Worm (Caenorhabditis elegans): ENCODE data around the gene nspc-15.

nspc-15 gene

DNA sequence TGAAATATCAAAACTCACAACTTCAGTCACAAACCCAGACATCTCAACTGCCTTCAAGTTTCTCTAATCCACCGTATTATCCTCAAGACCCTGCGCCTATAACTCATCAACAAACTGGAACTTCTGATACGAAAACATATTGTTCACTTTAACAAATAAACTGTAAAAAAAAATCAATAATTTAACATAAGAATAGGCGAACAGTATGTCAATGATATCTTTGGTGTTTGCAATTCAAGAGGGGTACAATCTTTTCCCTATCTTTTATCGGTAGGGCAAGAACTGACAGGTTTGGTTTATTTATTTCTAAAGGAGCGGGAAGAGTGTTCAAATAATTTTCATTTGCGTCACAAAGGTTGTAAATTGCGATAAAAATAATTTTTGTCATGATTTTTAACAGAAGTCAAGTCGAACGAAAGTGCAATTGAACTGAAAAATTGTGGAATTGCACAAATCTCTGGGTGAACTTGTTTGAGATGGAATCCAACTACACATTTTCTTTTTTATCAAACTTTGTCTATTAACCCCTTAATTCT lies 2.5 kb downstream of the nspc-15 start (continued):
- TF ChIP-seq ceh-16 (tag; optimal IDR thresholded peaks at IDR 0.05) (peak; percentile 66), nhr-12 (tag; optimal IDR thresholded peaks at IDR 0.05) (peak; percentile 25), lin-15B (tag; optimal IDR thresholded peaks at IDR 0.05) (peak; percentile 12), nfya-1 (tag; optimal IDR thresholded peaks at IDR 0.05; ENCODE audit: insufficient read depth) (peak; percentile 91), jun-1 (tag; optimal IDR thresholded peaks at IDR 0.05) (peak; percentile 100), ceh-28 (tag; optimal IDR thresholded peaks at IDR 0.05) (peak; percentile 100), elt-3 (tag; optimal IDR thresholded peaks at IDR 0.05) (peak; percentile 72 to 98 (median 87)), nhr-76 (tag; optimal IDR thresholded peaks at IDR 0.05) (peak; percentile 86), nhr-28 (tag; optimal IDR thresholded peaks at IDR 0.05) (peak; percentile 96), elt-1 (tag; optimal IDR thresholded peaks at IDR 0.05) (peak; percentile 75), elt-2 (tag; optimal IDR thresholded peaks at IDR 0.05) (peak; percentile 84), egl-27 (tag; optimal IDR thresholded peaks at IDR 0.05) (peak; percentile 87), ceh-9 (tag; optimal IDR thresholded peaks at IDR 0.05) (no peak), nhr-67 (tag; optimal IDR thresholded peaks at IDR 0.05) (peak; percentile 58), nhr-11 (tag; optimal IDR thresholded peaks at IDR 0.05) (peak; percentile 98), nhr-237 (tag; optimal IDR thresholded peaks at IDR 0.05) (peak; percentile 43), sea-2 (GFP tag; optimal IDR thresholded peaks at IDR 0.05) (peak; percentile 11)

DNA sequence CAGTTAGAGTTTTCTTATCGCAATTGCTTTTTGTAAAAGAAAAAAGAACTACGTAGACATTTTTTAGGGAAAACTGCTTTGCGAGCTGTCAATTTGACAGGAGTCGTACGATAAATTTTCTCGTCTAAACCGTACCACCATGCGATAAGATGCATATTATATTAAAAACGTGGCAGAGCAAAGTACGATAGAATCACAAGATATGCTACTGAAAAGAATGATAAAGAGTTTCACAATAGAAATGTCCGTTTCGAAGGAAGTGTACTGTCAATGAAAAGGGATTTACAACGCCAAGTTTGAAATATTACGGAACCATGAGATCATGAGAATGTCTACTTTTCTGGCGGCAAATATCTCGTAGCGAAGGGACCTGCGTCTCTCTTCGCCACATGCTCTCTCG lies 4.3 kb downstream of the nspc-15 start, which contains the start of gene F19H6.5:
F19H6.5 (minus strand) TSS at position 101 of the 400 bp plus-strand sequence.
- no peak for TF ChIP-seq unc-39 (tag; optimal IDR thresholded peaks at IDR 0.05)
- no peak for TF ChIP-seq lin-15B (tag; optimal IDR thresholded peaks at IDR 0.05)

DNA sequence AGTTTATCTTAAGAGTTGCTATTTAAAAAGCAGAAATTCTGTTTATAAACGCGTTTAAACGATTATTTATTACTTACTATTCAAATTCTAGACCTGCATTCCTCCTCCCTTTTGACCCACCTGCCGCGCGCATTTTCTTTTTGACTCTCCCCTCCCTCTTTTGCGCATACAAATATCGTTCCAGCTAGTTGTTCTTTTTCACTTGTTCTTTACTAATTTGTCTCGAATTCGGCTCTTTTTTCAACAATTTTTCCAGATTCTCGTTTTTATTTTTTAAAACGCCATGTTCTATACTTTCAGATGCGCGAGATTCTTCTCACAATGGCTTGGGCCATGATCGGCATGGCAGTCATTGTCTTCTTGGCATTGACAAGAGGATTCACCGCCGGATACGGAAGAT lies 4.8 kb downstream of the nspc-15 start, which contains the start of gene F19H6.4:
F19H6.4 (plus strand) TSS at position 301 of the 400 bp plus-strand sequence.
- TF ChIP-seq nhr-23 (tag; optimal IDR thresholded peaks at IDR 0.05) (no peak), lin-15B (tag; optimal IDR thresholded peaks at IDR 0.05) (no peak), daf-12 (tag; optimal IDR thresholded peaks at IDR 0.05) (no peak), nhr-76 (tag; optimal IDR thresholded peaks at IDR 0.05) (no peak), ztf-11 (tag; optimal IDR thresholded peaks at IDR 0.05) (no peak)

DNA sequence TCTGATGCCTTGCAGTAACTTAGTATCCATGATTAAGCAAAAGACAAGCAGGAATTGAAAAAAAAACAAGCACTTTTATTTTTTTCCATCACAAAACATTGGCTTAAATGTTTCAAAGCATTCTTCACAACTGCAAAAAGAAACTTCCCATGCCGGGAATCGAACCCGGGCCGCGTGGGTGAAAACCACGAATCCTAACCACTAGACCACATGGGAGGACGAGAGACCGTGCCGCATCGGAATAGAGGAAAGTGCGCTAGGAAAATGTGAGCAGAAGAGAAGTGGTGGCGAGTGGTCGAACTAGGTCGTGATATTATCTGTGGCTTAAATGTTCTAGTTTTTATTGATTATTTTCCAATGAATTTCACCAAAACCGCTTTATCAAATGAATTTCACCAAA lies 7.0 kb downstream of the nspc-15 start:
- no peak for TF ChIP-seq nhr-11 (tag; optimal IDR thresholded peaks at IDR 0.05)
- no peak for TF ChIP-seq eor-1 (tag; optimal IDR thresholded peaks at IDR 0.05)
- TF ChIP-seq fos-1 (tag; optimal IDR thresholded peaks at IDR 0.05): no peak
- TF ChIP-seq fkh-10 (GFP tag; optimal IDR thresholded peaks at IDR 0.05): no peak
- TF ChIP-seq jun-1 (tag; optimal IDR thresholded peaks at IDR 0.05): no peak
- TF ChIP-seq skn-1 (tag; optimal IDR thresholded peaks at IDR 0.05): no peak
- TF ChIP-seq pqm-1 (tag; optimal IDR thresholded peaks at IDR 0.05): peak; percentile 14
- TF ChIP-seq daf-12 (tag; optimal IDR thresholded peaks at IDR 0.05): no peak
- TF ChIP-seq nhr-67 (tag; optimal IDR thresholded peaks at IDR 0.05): no peak
- TF ChIP-seq fkh-2 (tag; optimal IDR thresholded peaks at IDR 0.05): no peak
- TF ChIP-seq elt-3 (tag; optimal IDR thresholded peaks at IDR 0.05): no peak
- no peak for TF ChIP-seq sea-2 (GFP tag; optimal IDR thresholded peaks at IDR 0.05)
- peak; percentile 18 for TF ChIP-seq tbx-2 (tag; optimal IDR thresholded peaks at IDR 0.05)
- no peak for TF ChIP-seq nhr-28 (tag; optimal IDR thresholded peaks at IDR 0.05)
- peak; percentile 33 for TF ChIP-seq ceh-28 (tag; optimal IDR thresholded peaks at IDR 0.05)
- TF ChIP-seq hmg-11 (tag; optimal IDR thresholded peaks at IDR 0.05): peak; percentile 87
- peak; percentile 39 for TF ChIP-seq lin-39 (tag; optimal IDR thresholded peaks at IDR 0.05)
- TF ChIP-seq ztf-4 (tag; optimal IDR thresholded peaks at IDR 0.05): no peak
- TF ChIP-seq ceh-16 (tag; optimal IDR thresholded peaks at IDR 0.05): no peak
- no peak for TF ChIP-seq mml-1 (tag; optimal IDR thresholded peaks at IDR 0.05)
- no peak for TF ChIP-seq nhr-237 (tag; optimal IDR thresholded peaks at IDR 0.05)
- TF ChIP-seq egl-5 (tag; optimal IDR thresholded peaks at IDR 0.05): no peak
- TF ChIP-seq R02D3.7 (tag; optimal IDR thresholded peaks at IDR 0.05): no peak
- no peak for TF ChIP-seq lin-15B (tag; optimal IDR thresholded peaks at IDR 0.05)
- TF ChIP-seq lsy-12 (tag; optimal IDR thresholded peaks at IDR 0.05): no peak
- no peak for TF ChIP-seq nhr-76 (tag; optimal IDR thresholded peaks at IDR 0.05)
- TF ChIP-seq mdl-1 (tag; optimal IDR thresholded peaks at IDR 0.05): no peak
- no peak for TF ChIP-seq aly-2 (tag; optimal IDR thresholded peaks at IDR 0.05)
- no peak for TF ChIP-seq ZK546.5 (tag; optimal IDR thresholded peaks at IDR 0.05)
- no peak for TF ChIP-seq nhr-25 (tag; optimal IDR thresholded peaks at IDR 0.05)
- TF ChIP-seq elt-2 (tag; optimal IDR thresholded peaks at IDR 0.05): peak; percentile 35
- TF ChIP-seq ztf-11 (tag; optimal IDR thresholded peaks at IDR 0.05): no peak
- TF ChIP-seq pha-4 (tag; optimal IDR thresholded peaks at IDR 0.05): no peak
- no peak for TF ChIP-seq ceh-82 (tag; optimal IDR thresholded peaks at IDR 0.05)
- no peak for TF ChIP-seq zag-1 (tag; optimal IDR thresholded peaks at IDR 0.05)
- TF ChIP-seq nhr-43 (tag; optimal IDR thresholded peaks at IDR 0.05; ENCODE audit: poor library complexity, severe bottlenecking): peak; percentile 44
- no peak for TF ChIP-seq nfya-1 (tag; optimal IDR thresholded peaks at IDR 0.05; ENCODE audit: insufficient read depth)
- TF ChIP-seq unc-39 (tag; optimal IDR thresholded peaks at IDR 0.05): no peak
- no peak for TF ChIP-seq ceh-9 (tag; optimal IDR thresholded peaks at IDR 0.05)
- TF ChIP-seq unc-62 (GFP tag; optimal IDR thresholded peaks at IDR 0.05): no peak
- no peak for TF ChIP-seq ama-1 (optimal IDR thresholded peaks at IDR 0.05)
- TF ChIP-seq egl-27 (tag; optimal IDR thresholded peaks at IDR 0.05): no peak

All from whole organism, L3 larva.